Worm (Caenorhabditis elegans) whole organism, L3 larva: ENCODE results near the gene Y75B8A.6.
A peak's percentile ranks its signal among the peaks of the same experiment; 100 is the strongest.

ENCODE experiments used
- aly-2 ChIP-seq: fragments of 150-350 bp; optimal IDR thresholded peaks from 2 replicates; lab custom pipeline; 2014; ENCODE audit warnings: missing biosample characterization, missing genetic modification characterization
- ceh-16 ChIP-seq: sonication (generic microtip); optimal IDR thresholded peaks from 2 replicates; lab custom pipeline; 2017; ENCODE audit warnings: missing biosample characterization, missing genetic modification characterization
- ceh-9 ChIP-seq: sonication (generic microtip); optimal IDR thresholded peaks from 2 replicates; lab custom pipeline; 2018; ENCODE audit warnings: missing biosample characterization, missing genetic modification characterization
- egl-27 ChIP-seq: sonication (generic microtip); optimal IDR thresholded peaks from 4 replicates; lab custom pipeline; 2017; ENCODE audit warnings: missing biosample characterization, missing genetic modification reagents, missing genetic modification characterization
- egl-5 ChIP-seq: fragments of 150-350 bp; optimal IDR thresholded peaks from 2 replicates; lab custom pipeline; 2017; ENCODE audit warnings: missing biosample characterization, missing genetic modification reagents, missing genetic modification characterization, inconsistent platforms
- elt-1 ChIP-seq: fragments of 150-350 bp; optimal IDR thresholded peaks from 2 replicates; lab custom pipeline; 2014; ENCODE audit warnings: missing biosample characterization, missing genetic modification characterization
- elt-2 ChIP-seq: sonication (generic microtip); optimal IDR thresholded peaks from 2 replicates; lab custom pipeline; 2016; ENCODE audit warnings: missing genetic modification reagents, mild to moderate bottlenecking, missing genetic modification characterization, missing compliant biosample characterization
- elt-3 ChIP-seq, 3 experiments: fragments of 150-350 bp in 1 of 3; sonication (generic microtip) in 2 of 3; optimal IDR thresholded peaks; 2 replicates in 2 of 3; 4 replicates in 1 of 3; lab custom pipeline; 2014 to 2017; ENCODE audit warnings: missing biosample characterization in 3 of 3, missing genetic modification characterization in 3 of 3
- fkh-10 ChIP-seq: sonication (generic microtip); optimal IDR thresholded peaks from 2 replicates; lab custom pipeline; 2017; ENCODE audit warnings: missing biosample characterization, missing genetic modification reagents, missing genetic modification characterization
- fos-1 ChIP-seq: fragments of 150-350 bp; optimal IDR thresholded peaks from 2 replicates; lab custom pipeline; 2014; ENCODE audit warnings: missing biosample characterization, missing genetic modification characterization
- hmg-11 ChIP-seq: sonication (generic microtip); optimal IDR thresholded peaks from 2 replicates; lab custom pipeline; 2016; ENCODE audit warnings: missing genetic modification characterization, missing compliant biosample characterization
- jun-1 ChIP-seq: fragments of 150-350 bp; optimal IDR thresholded peaks from 2 replicates; lab custom pipeline; 2014; ENCODE audit warnings: missing biosample characterization, missing genetic modification reagents, missing genetic modification characterization
- lin-15B ChIP-seq: fragments of 150-350 bp; optimal IDR thresholded peaks from 2 replicates; lab custom pipeline; 2014; ENCODE audit warnings: missing biosample characterization, missing genetic modification characterization
- lin-39 ChIP-seq: fragments of 150-350 bp; optimal IDR thresholded peaks from 2 replicates; lab custom pipeline; 2018; ENCODE audit warnings: missing biosample characterization, missing genetic modification reagents, missing genetic modification characterization
- lsy-12 ChIP-seq: sonication (generic microtip); optimal IDR thresholded peaks from 2 replicates; lab custom pipeline; 2016; ENCODE audit warnings: mild to moderate bottlenecking, missing genetic modification characterization, missing compliant biosample characterization
- mdl-1 ChIP-seq: fragments of 150-350 bp; optimal IDR thresholded peaks from 2 replicates; lab custom pipeline; 2014; ENCODE audit warnings: missing biosample characterization, missing genetic modification characterization
- nfya-1 ChIP-seq: sonication (generic microtip); optimal IDR thresholded peaks from 2 replicates; lab custom pipeline; 2017; ENCODE audit warnings: missing genetic modification characterization, mild to moderate bottlenecking, missing compliant biosample characterization, antibody characterized with exemption, moderate library complexity; ENCODE audit not compliant: insufficient read depth
- nhr-11 ChIP-seq: fragments of 150-350 bp; optimal IDR thresholded peaks from 2 replicates; lab custom pipeline; 2014; ENCODE audit warnings: missing biosample characterization, missing genetic modification characterization
- nhr-12 ChIP-seq: fragments of 150-350 bp; optimal IDR thresholded peaks from 2 replicates; lab custom pipeline; 2014; ENCODE audit warnings: missing biosample characterization, missing genetic modification characterization
- nhr-237 ChIP-seq: fragments of 150-350 bp; optimal IDR thresholded peaks from 2 replicates; lab custom pipeline; 2014; ENCODE audit warnings: missing biosample characterization, missing genetic modification characterization
- nhr-77 ChIP-seq: fragments of 150-350 bp; optimal IDR thresholded peaks from 2 replicates; lab custom pipeline; 2014; ENCODE audit warnings: missing biosample characterization, missing genetic modification characterization
- pqm-1 ChIP-seq: fragments of 150-350 bp; optimal IDR thresholded peaks from 2 replicates; lab custom pipeline; 2017; ENCODE audit warnings: missing biosample characterization, missing genetic modification characterization, inconsistent platforms
- sea-2 ChIP-seq: fragments of 150-350 bp; sonication (generic microtip); optimal IDR thresholded peaks from 4 replicates; lab custom pipeline; 2014; ENCODE audit warnings: missing biosample characterization, missing genetic modification reagents, missing genetic modification characterization
- skn-1 ChIP-seq: fragments of 150-350 bp; optimal IDR thresholded peaks from 2 replicates; lab custom pipeline; 2014; ENCODE audit warnings: missing biosample characterization, missing genetic modification characterization
- snpc-4 ChIP-seq: fragments of 150-350 bp; optimal IDR thresholded peaks from 2 replicates; lab custom pipeline; 2014; ENCODE audit warnings: missing biosample characterization, missing genetic modification characterization
- tbx-2 ChIP-seq: sonication (generic microtip); optimal IDR thresholded peaks from 2 replicates; lab custom pipeline; 2016; ENCODE audit warnings: mild to moderate bottlenecking, missing genetic modification characterization, missing compliant biosample characterization
- unc-39 ChIP-seq: sonication (generic microtip); optimal IDR thresholded peaks from 4 replicates; lab custom pipeline; 2017; ENCODE audit warnings: missing biosample characterization, missing genetic modification characterization
- zag-1 ChIP-seq: fragments of 150-350 bp; optimal IDR thresholded peaks from 2 replicates; lab custom pipeline; 2014; ENCODE audit warnings: missing biosample characterization, missing genetic modification characterization
- ztf-4 ChIP-seq: fragments of 150-350 bp; optimal IDR thresholded peaks from 2 replicates; lab custom pipeline; 2014; ENCODE audit warnings: missing biosample characterization, missing genetic modification characterization

Y75B8A.6 gene

ce11 chrIII:12118381-12118780 is 11.8 kb downstream of the Y75B8A.6 start, which contains the start of gene lron-12:
TSS of gene lron-12 (minus strand) at chrIII:12118481.
- TF ChIP-seq sea-2 (GFP tag; lab: Kevin White, UChicago) (no peak), lin-39 (tag; lab: Kevin White, UChicago) (no peak), jun-1 (tag; lab: Kevin White, UChicago) (no peak), nfya-1 (tag; lab: Kevin White, UChicago) (no peak), zag-1 (no peak), egl-27 (tag; lab: Kevin White, UChicago) (no peak)
- TF ChIP-seq, all 47 proteins: peak for 0

DNA sequence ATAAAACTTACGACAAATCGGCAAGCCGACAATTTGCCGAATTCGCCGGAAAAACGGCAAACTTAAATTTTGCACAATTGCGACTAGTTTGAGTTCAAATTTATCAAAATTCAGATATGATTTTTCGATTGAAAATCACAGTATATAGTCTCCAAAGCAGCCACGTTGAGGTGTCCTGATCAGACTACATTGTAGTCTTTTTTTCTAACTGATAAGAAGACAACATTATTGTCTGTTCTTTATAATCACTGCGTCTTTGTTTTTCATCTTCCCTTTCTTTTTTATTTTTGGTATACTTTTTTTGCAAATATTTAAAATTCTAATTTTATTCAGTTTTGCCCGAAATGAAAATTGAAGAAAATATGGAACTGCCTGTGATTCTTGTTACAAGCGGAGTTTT is 22.7 kb downstream of the Y75B8A.6 start, which contains the start of the genes cest-12 and lonp-2:
Gene cest-12, minus strand, starts transcription at position 101 of the 400 bp plus-strand sequence.
Gene lonp-2, plus strand, starts transcription at position 334 of the 400 bp plus-strand sequence.
- TF ChIP-seq mdl-1 (tag; lab: Kevin White, UChicago): no peak
- TF ChIP-seq elt-2 (tag; lab: Kevin White, UChicago): peak; percentile 19
- TF ChIP-seq nhr-12 (tag; lab: Kevin White, UChicago): no peak
- TF ChIP-seq, all 47 proteins: peak for 1

DNA sequence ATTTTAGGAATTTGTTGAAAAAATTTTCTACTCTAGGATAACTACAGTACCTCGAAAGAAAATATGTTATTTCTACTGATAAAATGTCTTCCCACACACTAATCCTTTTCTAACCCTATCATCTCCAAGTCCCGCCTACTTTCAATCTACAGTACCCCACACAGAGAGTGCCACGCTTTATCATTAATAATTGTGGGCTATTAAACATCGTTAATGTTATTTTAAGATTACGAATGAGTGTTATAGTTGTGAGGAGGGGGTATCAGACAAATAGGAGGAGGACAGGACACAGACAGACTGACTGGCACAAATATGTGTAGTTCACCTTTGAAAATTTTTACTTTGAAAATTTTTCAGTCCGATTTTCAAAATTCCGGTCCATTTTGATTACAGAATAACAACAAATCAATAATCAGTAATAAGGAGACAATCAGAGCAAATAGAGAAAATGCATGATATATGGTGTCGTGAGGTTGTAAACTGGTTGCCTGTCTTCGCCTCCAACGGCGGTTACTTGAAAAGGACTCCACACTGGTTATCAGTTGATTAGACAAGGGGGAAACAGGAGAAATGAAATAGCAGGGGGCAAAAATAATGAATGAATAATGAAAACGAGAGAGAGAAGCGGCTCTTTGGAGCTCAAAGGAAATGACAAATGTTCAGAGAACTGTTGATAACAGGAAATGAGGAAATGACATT is 35.8 kb downstream of the Y75B8A.6 start:
- TF ChIP-seq ceh-9 (tag; lab: Kevin White, UChicago) (no peak), aly-2 (tag; lab: Kevin White, UChicago) (no peak), hmg-11 (no peak), skn-1 (tag; lab: Kevin White, UChicago) (no peak), ztf-4 (tag; lab: Kevin White, UChicago) (no peak), fkh-10 (GFP tag; lab: Kevin White, UChicago) (no peak), egl-5 (no peak), lin-15B (no peak), elt-2 (tag; lab: Kevin White, UChicago) (peak; percentile 69), jun-1 (tag; lab: Kevin White, UChicago) (no peak), nhr-11 (no peak), nfya-1 (tag; lab: Kevin White, UChicago) (peak; percentile 30), nhr-12 (tag; lab: Kevin White, UChicago) (no peak)

ce11 chrIII:12092595-12092994 is 37.5 kb downstream of the Y75B8A.6 start:
- no peak for TF ChIP-seq elt-3 (tag; optimal IDR thresholded peaks at IDR 0.05; lab: Kevin White, UChicago)
- TF ChIP-seq sea-2 (GFP tag; lab: Kevin White, UChicago): no peak
- no peak for TF ChIP-seq nhr-12 (tag; lab: Kevin White, UChicago)
- TF ChIP-seq fkh-10 (GFP tag; lab: Kevin White, UChicago): no peak
- no peak for TF ChIP-seq fos-1 (tag; lab: Kevin White, UChicago)
- no peak for TF ChIP-seq ztf-4 (tag; lab: Kevin White, UChicago)
- no peak for TF ChIP-seq jun-1 (tag; lab: Kevin White, UChicago)
- TF ChIP-seq zag-1: no peak
- no peak for TF ChIP-seq snpc-4 (tag; lab: Kevin White, UChicago)
- no peak for TF ChIP-seq nhr-77 (tag; lab: Kevin White, UChicago)
- no peak for TF ChIP-seq mdl-1 (tag; lab: Kevin White, UChicago)
- no peak for TF ChIP-seq elt-2 (tag; lab: Kevin White, UChicago)
- TF ChIP-seq ceh-16 (tag; lab: Kevin White, UChicago): no peak
- TF ChIP-seq elt-1: no peak
- no peak for TF ChIP-seq nhr-11
- no peak for TF ChIP-seq skn-1 (tag; lab: Kevin White, UChicago)
- TF ChIP-seq tbx-2 (tag; lab: Kevin White, UChicago): no peak
- TF ChIP-seq lin-15B: no peak
- TF ChIP-seq nhr-237 (tag; lab: Kevin White, UChicago): no peak
- no peak for TF ChIP-seq unc-39 (tag; lab: Kevin White, UChicago)

DNA sequence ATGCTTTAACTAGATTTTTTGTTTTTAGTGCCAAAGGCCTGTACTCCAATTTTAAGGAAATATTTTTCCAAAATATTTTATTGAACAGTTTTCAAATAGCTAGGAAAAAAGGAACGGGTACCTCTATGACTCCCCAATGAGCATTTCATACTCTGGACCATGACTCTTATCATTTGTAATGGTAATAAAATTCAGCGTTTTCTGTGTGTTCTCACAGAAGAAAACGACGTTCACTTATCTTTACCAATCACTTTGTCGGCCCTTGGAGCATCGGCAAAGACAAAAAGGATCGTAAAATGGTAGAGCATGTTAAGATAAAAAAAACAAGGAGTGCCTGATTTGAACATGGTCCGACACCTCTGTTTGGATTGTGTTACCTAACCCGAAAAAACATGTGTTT is 42.6 kb downstream of the Y75B8A.6 start:
- TF ChIP-seq elt-2 (tag; lab: Kevin White, UChicago) (peak; percentile 19), egl-5 (no peak)

DNA sequence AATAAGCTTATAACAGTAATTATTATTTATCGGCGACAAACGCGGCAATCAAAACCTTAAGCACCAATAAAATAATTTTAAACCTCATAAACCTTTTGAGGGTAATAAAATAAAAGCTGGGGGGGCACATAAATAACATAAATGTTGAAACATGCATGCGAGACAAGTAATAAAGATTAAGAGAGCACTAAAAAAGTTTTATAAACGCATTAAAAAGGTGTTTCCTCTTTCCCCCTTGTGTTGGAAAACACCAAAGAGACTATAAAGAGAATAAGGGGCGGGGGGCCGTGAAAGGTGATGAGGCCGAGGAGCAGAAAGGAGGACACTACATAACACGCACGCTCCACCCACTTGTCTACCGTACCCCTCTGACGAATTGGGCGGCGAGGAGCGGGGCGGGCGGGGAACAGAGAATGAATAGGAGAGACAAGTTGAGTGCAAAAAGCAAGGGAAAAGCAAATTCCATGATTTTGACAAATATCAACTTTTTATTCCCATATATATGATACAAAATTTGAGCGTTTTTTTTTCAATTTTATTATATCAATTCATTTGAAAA is 45.3 kb downstream of the Y75B8A.6 start:
- TF ChIP-seq nfya-1 (tag; lab: Kevin White, UChicago) (peak; percentile 98), elt-2 (tag; lab: Kevin White, UChicago) (peak; percentile 65), nhr-12 (tag; lab: Kevin White, UChicago) (no peak), jun-1 (tag; lab: Kevin White, UChicago) (no peak), pqm-1 (tag; lab: Kevin White, UChicago) (peak; percentile 30), elt-1 (no peak), lsy-12 (tag; lab: Kevin White, UChicago) (peak; percentile 6)
- TF ChIP-seq, all 47 proteins: peak for 4
